Worm (Caenorhabditis elegans) whole organism, late embryonic: ENCODE data around the gene fard-1.
A peak's percentile ranks its signal among the peaks of the same experiment; 100 is the strongest.

Experiments used
- K02D7.2 ChIP-seq: sonication (generic microtip); optimal IDR thresholded peaks from 2 replicates; lab custom pipeline; 2017; ENCODE audit warnings: mild to moderate bottlenecking, missing genetic modification characterization, missing compliant biosample characterization
- K09A11.1 ChIP-seq: sonication (generic microtip); optimal IDR thresholded peaks from 2 replicates; lab custom pipeline; 2017; ENCODE audit warnings: antibody characterized with exemption, mild to moderate bottlenecking, missing genetic modification characterization, missing compliant biosample characterization; ENCODE audit not compliant: insufficient read depth
- T23F11.4 ChIP-seq: fragments of 200-800 bp; sonication (Bioruptor generic); optimal IDR thresholded peaks from 2 replicates; lab custom pipeline; 2018; ENCODE audit warnings: mild to moderate bottlenecking, missing genetic modification characterization, missing compliant biosample characterization
- ceh-14 ChIP-seq: sonication (generic microtip); optimal IDR thresholded peaks from 2 replicates; lab custom pipeline; 2016; ENCODE audit warnings: missing genotype, missing genetic modification characterization, missing compliant biosample characterization
- ceh-18 ChIP-seq: sonication (generic microtip); optimal IDR thresholded peaks from 2 replicates; lab custom pipeline; 2016; ENCODE audit warnings: missing genetic modification characterization, missing compliant biosample characterization
- ceh-2 ChIP-seq: sonication (generic microtip); optimal IDR thresholded peaks from 2 replicates; lab custom pipeline; 2016; ENCODE audit warnings: missing genotype, missing genetic modification characterization, missing compliant biosample characterization
- ceh-22 ChIP-seq: sonication (generic microtip); optimal IDR thresholded peaks from 2 replicates; lab custom pipeline; 2017; ENCODE audit warnings: missing biosample characterization, missing genetic modification characterization
- ceh-31 ChIP-seq: sonication (generic microtip); optimal IDR thresholded peaks from 2 replicates; lab custom pipeline; 2016; ENCODE audit warnings: missing genetic modification characterization, missing compliant biosample characterization
- ceh-45 ChIP-seq: fragments of 200-800 bp; sonication (Bioruptor generic); IDR thresholded peaks from 2 replicates; pipeline ENCODE4 v1.3.6; 2022; ENCODE audit warnings: missing genetic modification reagents, missing genetic modification characterization, missing compliant biosample characterization
- ceh-48 ChIP-seq: sonication (generic microtip); optimal IDR thresholded peaks from 2 replicates; lab custom pipeline; 2016; ENCODE audit warnings: missing genetic modification characterization, inconsistent platforms, missing compliant biosample characterization
- che-1 ChIP-seq: sonication (generic microtip); optimal IDR thresholded peaks from 2 replicates; lab custom pipeline; 2016; ENCODE audit warnings: mild to moderate bottlenecking, missing genetic modification characterization, missing compliant biosample characterization
- dmd-4 ChIP-seq: sonication (generic microtip); optimal IDR thresholded peaks from 2 replicates; lab custom pipeline; 2016; ENCODE audit warnings: borderline replicate concordance, missing genetic modification characterization, missing compliant biosample characterization
- elt-2 ChIP-seq: sonication (generic microtip); optimal IDR thresholded peaks from 2 replicates; lab custom pipeline; 2016; ENCODE audit warnings: missing genetic modification reagents, missing genetic modification characterization, missing compliant biosample characterization
- elt-4 ChIP-seq: sonication (generic microtip); optimal IDR thresholded peaks from 2 replicates; lab custom pipeline; 2016; ENCODE audit warnings: missing genetic modification characterization, missing compliant biosample characterization
- ets-4 ChIP-seq: sonication (generic microtip); optimal IDR thresholded peaks from 2 replicates; lab custom pipeline; 2016; ENCODE audit warnings: missing genetic modification characterization, missing compliant biosample characterization
- fax-1 ChIP-seq: sonication (generic microtip); optimal IDR thresholded peaks from 2 replicates; lab custom pipeline; 2016; ENCODE audit warnings: missing genotype, missing genetic modification characterization, missing compliant biosample characterization
- fkh-6 ChIP-seq: sonication (generic microtip); optimal IDR thresholded peaks from 2 replicates; lab custom pipeline; 2016; ENCODE audit warnings: missing genetic modification characterization, missing compliant biosample characterization
- gmeb-2 ChIP-seq: sonication (generic microtip); optimal IDR thresholded peaks from 2 replicates; lab custom pipeline; 2016; ENCODE audit warnings: missing genetic modification characterization, inconsistent platforms, missing compliant biosample characterization
- hlh-15 ChIP-seq: sonication (generic microtip); optimal IDR thresholded peaks from 2 replicates; lab custom pipeline; 2016; ENCODE audit warnings: missing genetic modification characterization, missing compliant biosample characterization
- hlh-30 ChIP-seq: sonication (generic microtip); optimal IDR thresholded peaks from 2 replicates; lab custom pipeline; 2017; ENCODE audit warnings: antibody characterized with exemption, missing genetic modification characterization, missing compliant biosample characterization; ENCODE audit not compliant: insufficient read depth
- hlh-8 ChIP-seq: sonication (generic microtip); optimal IDR thresholded peaks from 2 replicates; lab custom pipeline; 2016; ENCODE audit warnings: missing genotype, missing genetic modification characterization, missing compliant biosample characterization
- lin-11 ChIP-seq: fragments of 200-800 bp; sonication (Bioruptor generic); optimal IDR thresholded peaks from 2 replicates; lab custom pipeline; 2018; ENCODE audit warnings: mild to moderate bottlenecking, missing genetic modification characterization, missing compliant biosample characterization
- nhr-11 ChIP-seq: fragments of 150-350 bp; optimal IDR thresholded peaks from 2 replicates; lab custom pipeline; 2014; ENCODE audit warnings: missing biosample characterization, missing genetic modification characterization
- odd-2 ChIP-seq: sonication (generic microtip); optimal IDR thresholded peaks from 2 replicates; lab custom pipeline; 2017; ENCODE audit warnings: antibody characterized with exemption, mild to moderate bottlenecking, missing genetic modification characterization, missing compliant biosample characterization
- pag-3 ChIP-seq: sonication (generic microtip); optimal IDR thresholded peaks from 2 replicates; lab custom pipeline; 2016; ENCODE audit warnings: missing compliant biosample characterization, missing genetic modification characterization, borderline replicate concordance
- pha-2 ChIP-seq: sonication (generic microtip); optimal IDR thresholded peaks from 2 replicates; lab custom pipeline; 2017; ENCODE audit warnings: mild to moderate bottlenecking, missing genetic modification characterization, missing compliant biosample characterization
- pqm-1 ChIP-seq: sonication (generic microtip); optimal IDR thresholded peaks from 2 replicates; lab custom pipeline; 2016; ENCODE audit warnings: missing genetic modification characterization, missing compliant biosample characterization
- pros-1 ChIP-seq: fragments of 150-350 bp; optimal IDR thresholded peaks from 2 replicates; lab custom pipeline; 2014; ENCODE audit warnings: missing biosample characterization, missing genetic modification reagents, missing genetic modification characterization
- ref-2 ChIP-seq: sonication (generic microtip); optimal IDR thresholded peaks from 2 replicates; lab custom pipeline; 2016; ENCODE audit warnings: missing genetic modification characterization, missing compliant biosample characterization
- rnt-1 ChIP-seq: sonication (generic microtip); optimal IDR thresholded peaks from 2 replicates; lab custom pipeline; 2016; ENCODE audit warnings: missing genetic modification characterization, missing compliant biosample characterization
- sdc-2 ChIP-seq: sonication (generic microtip); optimal IDR thresholded peaks from 2 replicates; lab custom pipeline; 2016; ENCODE audit warnings: missing genotype, missing genetic modification characterization, missing compliant biosample characterization
- sox-4 ChIP-seq: sonication (generic microtip); optimal IDR thresholded peaks from 2 replicates; lab custom pipeline; 2017; ENCODE audit warnings: mild to moderate bottlenecking, missing genetic modification characterization, inconsistent platforms, missing compliant biosample characterization
- tbx-2 ChIP-seq: sonication (generic microtip); optimal IDR thresholded peaks from 2 replicates; lab custom pipeline; 2016; ENCODE audit warnings: missing genetic modification characterization, missing compliant biosample characterization
- unc-3 ChIP-seq, 2 experiments: fragments of 200-800 bp in 1 of 2; sonication (Bioruptor generic) in 1 of 2; sonication (generic microtip) in 1 of 2; conservative IDR thresholded peaks in 1 of 2; optimal IDR thresholded peaks in 1 of 2; 2 replicates each; pipeline versions ENCODE4 v1.3.6 to Lab custom; 2016 to 2022; ENCODE audit warnings: missing compliant biosample characterization in 2 of 2, missing genetic modification characterization in 2 of 2, missing genetic modification reagents in 1 of 2
- unc-42 ChIP-seq: sonication (generic microtip); optimal IDR thresholded peaks from 2 replicates; lab custom pipeline; 2016; ENCODE audit warnings: missing genotype, missing genetic modification characterization, missing compliant biosample characterization
- unc-55 ChIP-seq: sonication (generic microtip); optimal IDR thresholded peaks from 2 replicates; lab custom pipeline; 2017; ENCODE audit warnings: missing biosample characterization, missing genetic modification reagents, missing genetic modification characterization
- unc-86 ChIP-seq: sonication (generic microtip); optimal IDR thresholded peaks from 2 replicates; lab custom pipeline; 2016; ENCODE audit warnings: missing genetic modification characterization, missing compliant biosample characterization

The fard-1 gene

DNA sequence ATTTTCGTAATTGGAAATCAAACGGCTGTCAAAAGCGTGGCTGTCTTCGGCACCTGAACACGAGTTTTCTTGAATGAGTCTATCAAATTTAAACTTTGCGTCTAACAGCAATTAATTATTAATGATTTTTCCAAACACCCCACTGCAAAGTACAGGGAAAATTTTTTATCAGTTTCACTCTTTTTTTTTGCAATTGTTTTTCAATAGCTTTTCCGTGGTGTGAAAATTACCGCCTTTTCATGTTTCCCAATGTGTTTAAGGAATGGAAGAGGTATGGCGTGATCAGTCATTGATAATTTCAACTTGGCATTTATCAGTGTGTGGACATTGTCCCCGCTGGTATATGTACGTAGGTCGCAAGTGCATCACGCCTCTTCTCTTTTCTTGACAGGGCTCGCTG is 1.3 kb upstream of the fard-1 start:
- no peak for TF ChIP-seq gmeb-2
- TF ChIP-seq fkh-6 (tag; lab: Kevin White, UChicago) = no peak
- TF ChIP-seq fax-1 (tag; lab: Kevin White, UChicago) = no peak
- no peak for TF ChIP-seq ceh-22 (tag; lab: Kevin White, UChicago)
- TF ChIP-seq, all 69 proteins: peak for 0

DNA sequence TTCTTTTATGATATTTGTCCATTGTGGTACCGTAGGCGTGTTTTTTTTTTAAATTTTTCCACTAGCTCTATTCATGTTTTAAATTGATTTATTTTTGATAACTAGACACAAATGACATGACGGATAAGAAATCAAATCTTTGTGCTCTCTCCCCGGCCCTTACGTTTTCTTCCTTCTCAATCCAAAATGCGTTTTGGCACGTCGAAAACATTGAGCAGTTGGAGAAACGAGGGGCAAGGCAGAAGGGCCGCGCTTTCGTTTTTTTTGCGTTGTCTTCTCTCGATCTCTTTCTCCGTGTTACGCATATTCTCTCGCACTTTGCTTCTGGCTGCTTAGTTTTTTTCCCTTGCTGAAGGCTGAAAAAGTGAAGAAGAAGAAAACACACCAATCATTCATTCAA is 5.9 kb downstream of the fard-1 start:
- TF ChIP-seq ceh-18 (peak; percentile 36), unc-42 (tag; lab: Kevin White, UChicago) (peak; percentile 71), ceh-31 (tag; lab: Kevin White, UChicago) (no peak)

DNA sequence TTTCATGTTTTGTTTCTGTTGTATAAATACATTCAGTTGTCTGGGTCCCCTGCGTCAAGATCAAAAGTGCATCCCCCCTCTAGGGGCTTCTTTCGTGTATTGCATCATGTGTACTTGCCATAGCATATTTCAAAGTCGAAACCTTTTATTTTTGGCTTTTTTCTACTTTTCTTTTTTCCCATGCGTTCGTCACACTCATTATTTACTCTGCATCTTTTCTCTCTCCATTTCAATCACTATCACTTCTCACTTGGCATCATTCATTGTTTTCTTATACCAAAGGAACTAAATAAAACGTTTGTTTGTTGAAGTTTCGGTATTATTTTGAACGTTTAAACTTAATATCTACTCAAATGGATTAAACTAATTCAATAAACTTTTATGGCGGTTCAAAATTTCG is 6.4 kb downstream of the fard-1 start:
- no peak for TF ChIP-seq unc-3 (GFP tag; conservative IDR thresholded peaks at IDR 0.05; lab: Robert Waterston, UW)
- TF ChIP-seq unc-3 (tag; optimal IDR thresholded peaks at IDR 0.05; lab: Kevin White, UChicago) = no peak
- TF ChIP-seq K02D7.2 (tag; lab: Kevin White, UChicago) = no peak
- no peak for TF ChIP-seq ceh-45 (GFP tag; lab: Robert Waterston, UW)
- TF ChIP-seq fax-1 (tag; lab: Kevin White, UChicago) = no peak
- no peak for TF ChIP-seq pag-3 (tag; lab: Kevin White, UChicago)
- TF ChIP-seq pqm-1 = no peak
- no peak for TF ChIP-seq ceh-2 (tag; lab: Kevin White, UChicago)
- TF ChIP-seq pha-2 (tag; lab: Kevin White, UChicago) = no peak
- no peak for TF ChIP-seq sox-4
- TF ChIP-seq che-1 (tag; lab: Kevin White, UChicago) = no peak
- TF ChIP-seq unc-55 = no peak
- TF ChIP-seq ref-2 (tag; lab: Kevin White, UChicago) = no peak
- no peak for TF ChIP-seq ceh-31 (tag; lab: Kevin White, UChicago)
- no peak for TF ChIP-seq elt-2 (tag; lab: Kevin White, UChicago)
- no peak for TF ChIP-seq rnt-1 (tag; lab: Kevin White, UChicago)
- no peak for TF ChIP-seq ets-4
- TF ChIP-seq K09A11.1 (tag; lab: Kevin White, UChicago) = no peak
- TF ChIP-seq, all 69 proteins: peak for 0

DNA sequence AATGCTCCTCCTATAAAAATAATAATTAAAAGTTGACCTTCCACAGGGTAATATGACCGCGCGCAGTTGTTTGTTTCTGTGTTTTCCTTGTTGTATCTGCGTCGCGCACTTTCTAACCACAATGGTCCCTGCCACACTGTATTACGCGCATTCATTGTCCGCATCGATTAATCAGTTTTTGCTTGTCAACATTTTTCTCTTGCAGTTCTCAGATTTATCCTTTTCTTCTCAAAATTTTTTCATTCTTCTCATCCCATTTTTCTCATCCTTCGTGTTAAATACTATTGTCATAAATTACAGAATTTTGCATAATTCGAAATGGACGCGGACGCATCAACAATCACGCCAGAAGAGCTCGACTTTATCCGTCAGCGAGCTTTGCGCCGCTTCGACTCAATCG is 7.4 kb downstream of the fard-1 start, which contains the start of gene pfk-1.1:
pfk-1.1 (plus strand) TSS at position 301 of the 400 bp plus-strand sequence.
- peak; percentile 64 for TF ChIP-seq sdc-2 (tag; lab: Kevin White, UChicago)
- TF ChIP-seq rnt-1 (tag; lab: Kevin White, UChicago) = no peak

DNA sequence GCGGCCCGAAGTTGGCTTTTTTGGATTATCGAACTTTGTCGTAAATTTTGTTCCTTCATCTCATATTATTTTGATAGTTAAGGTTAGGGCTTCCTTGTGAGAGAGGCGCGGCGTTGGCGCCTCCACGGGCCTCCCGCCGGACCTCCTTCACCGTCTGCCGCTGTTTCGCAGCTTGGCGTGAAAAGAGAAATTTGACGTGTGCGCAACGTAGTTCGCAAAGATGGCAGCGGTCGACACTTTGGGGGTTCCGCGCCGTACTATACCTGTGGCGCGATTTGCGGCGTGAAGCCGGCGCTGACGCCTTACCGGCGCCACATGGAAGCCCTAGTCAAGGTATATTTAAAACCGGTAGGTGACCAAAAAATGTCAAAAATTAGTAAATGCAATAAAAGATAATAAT is 9.2 kb downstream of the fard-1 start:
- TF ChIP-seq dmd-4 (tag; lab: Kevin White, UChicago) (no peak), hlh-30 (tag; lab: Kevin White, UChicago) (no peak), T23F11.4 (GFP tag; lab: Kevin White, UChicago) (no peak), ceh-48 (tag; lab: Kevin White, UChicago) (no peak), ceh-2 (tag; lab: Kevin White, UChicago) (no peak)

DNA sequence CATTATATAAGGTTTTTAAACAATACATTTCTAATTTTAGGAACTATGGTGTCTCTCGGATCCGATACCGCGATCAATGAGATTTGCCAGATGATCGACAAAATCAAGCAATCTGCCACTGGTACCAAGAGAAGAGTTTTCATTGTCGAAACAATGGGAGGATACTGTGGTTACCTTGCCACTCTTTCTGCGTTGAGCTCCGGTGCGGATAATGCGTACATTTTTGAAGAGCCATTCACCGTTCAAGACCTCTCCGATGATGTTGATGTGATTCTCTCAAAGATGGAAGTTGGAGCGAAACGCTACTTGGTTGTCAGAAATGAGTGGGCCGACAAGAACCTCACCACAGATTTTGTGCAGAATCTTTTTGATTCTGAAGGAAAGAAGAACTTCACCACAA is 10.4 kb downstream of the fard-1 start:
- no peak for TF ChIP-seq ceh-14 (tag; lab: Kevin White, UChicago)
- TF ChIP-seq nhr-11 (tag; lab: Kevin White, UChicago) = no peak
- TF ChIP-seq elt-2 (tag; lab: Kevin White, UChicago) = no peak
- TF ChIP-seq hlh-8 (tag; lab: Kevin White, UChicago) = no peak
- no peak for TF ChIP-seq elt-4 (tag; lab: Kevin White, UChicago)
- TF ChIP-seq tbx-2 (tag; lab: Kevin White, UChicago) = no peak
- TF ChIP-seq odd-2 (tag; lab: Kevin White, UChicago) = no peak
- TF ChIP-seq pqm-1 = no peak
- no peak for TF ChIP-seq unc-86 (tag; lab: Kevin White, UChicago)
- no peak for TF ChIP-seq hlh-15 (tag; lab: Kevin White, UChicago)
- no peak for TF ChIP-seq ceh-31 (tag; lab: Kevin White, UChicago)
- no peak for TF ChIP-seq K09A11.1 (tag; lab: Kevin White, UChicago)
- TF ChIP-seq pros-1 (tag; lab: Kevin White, UChicago) = no peak
- no peak for TF ChIP-seq lin-11 (tag; lab: Kevin White, UChicago)
- TF ChIP-seq ets-4 = no peak
